Worm (Caenorhabditis elegans) whole organism, L3 larva: ENCODE measurements around the gene rga-3.

Source experiments
- R02D3.7 ChIP-seq: fragments of 150-350 bp; optimal IDR thresholded peaks from 2 replicates; lab custom pipeline; 2014; ENCODE audit warnings: missing biosample characterization, missing genetic modification characterization
- aly-2 ChIP-seq: fragments of 150-350 bp; optimal IDR thresholded peaks from 2 replicates; lab custom pipeline; 2014; ENCODE audit warnings: missing biosample characterization, missing genetic modification characterization
- ama-1 ChIP-seq: fragments of 150-350 bp; optimal IDR thresholded peaks from 2 replicates; lab custom pipeline; 2018
- ceh-16 ChIP-seq: sonication (generic microtip); optimal IDR thresholded peaks from 2 replicates; lab custom pipeline; 2017; ENCODE audit warnings: missing biosample characterization, missing genetic modification characterization
- ceh-28 ChIP-seq: fragments of 150-350 bp; optimal IDR thresholded peaks from 2 replicates; lab custom pipeline; 2014; ENCODE audit warnings: missing biosample characterization, missing genetic modification reagents, missing genetic modification characterization
- ceh-82 ChIP-seq: fragments of 150-350 bp; optimal IDR thresholded peaks from 2 replicates; lab custom pipeline; 2014; ENCODE audit warnings: missing biosample characterization, missing genetic modification characterization
- ceh-9 ChIP-seq: sonication (generic microtip); optimal IDR thresholded peaks from 2 replicates; lab custom pipeline; 2018; ENCODE audit warnings: missing biosample characterization, missing genetic modification characterization
- egl-27 ChIP-seq: sonication (generic microtip); optimal IDR thresholded peaks from 4 replicates; lab custom pipeline; 2017; ENCODE audit warnings: missing biosample characterization, missing genetic modification reagents, missing genetic modification characterization
- egl-5 ChIP-seq: fragments of 150-350 bp; optimal IDR thresholded peaks from 2 replicates; lab custom pipeline; 2017; ENCODE audit warnings: missing biosample characterization, missing genetic modification reagents, missing genetic modification characterization, inconsistent platforms
- elt-1 ChIP-seq: fragments of 150-350 bp; optimal IDR thresholded peaks from 2 replicates; lab custom pipeline; 2014; ENCODE audit warnings: missing biosample characterization, missing genetic modification characterization
- elt-2 ChIP-seq: sonication (generic microtip); optimal IDR thresholded peaks from 2 replicates; lab custom pipeline; 2016; ENCODE audit warnings: missing genetic modification reagents, mild to moderate bottlenecking, missing genetic modification characterization, missing compliant biosample characterization
- elt-3 ChIP-seq, 3 experiments: fragments of 150-350 bp in 1 of 3; sonication (generic microtip) in 2 of 3; optimal IDR thresholded peaks; 2 replicates in 2 of 3; 4 replicates in 1 of 3; lab custom pipeline; 2014 to 2017; ENCODE audit warnings: missing biosample characterization in 3 of 3, missing genetic modification characterization in 3 of 3
- eor-1 ChIP-seq, 2 experiments: fragments of 150-350 bp; optimal IDR thresholded peaks; 2 replicates each; lab custom pipeline; 2014 to 2018; ENCODE audit warnings: missing biosample characterization in 2 of 2, missing genetic modification characterization in 2 of 2
- fkh-10 ChIP-seq: sonication (generic microtip); optimal IDR thresholded peaks from 2 replicates; lab custom pipeline; 2017; ENCODE audit warnings: missing biosample characterization, missing genetic modification reagents, missing genetic modification characterization
- fkh-2 ChIP-seq: fragments of 150-350 bp; optimal IDR thresholded peaks from 2 replicates; lab custom pipeline; 2014; ENCODE audit warnings: missing biosample characterization, missing genetic modification reagents, missing genetic modification characterization
- fos-1 ChIP-seq: fragments of 150-350 bp; optimal IDR thresholded peaks from 2 replicates; lab custom pipeline; 2014; ENCODE audit warnings: missing biosample characterization, missing genetic modification characterization
- hmg-11 ChIP-seq: sonication (generic microtip); optimal IDR thresholded peaks from 2 replicates; lab custom pipeline; 2016; ENCODE audit warnings: missing genetic modification characterization, missing compliant biosample characterization
- jun-1 ChIP-seq: fragments of 150-350 bp; optimal IDR thresholded peaks from 2 replicates; lab custom pipeline; 2014; ENCODE audit warnings: missing biosample characterization, missing genetic modification reagents, missing genetic modification characterization
- lin-15B ChIP-seq: fragments of 150-350 bp; optimal IDR thresholded peaks from 2 replicates; lab custom pipeline; 2014; ENCODE audit warnings: missing biosample characterization, missing genetic modification characterization
- lin-39 ChIP-seq: fragments of 150-350 bp; optimal IDR thresholded peaks from 2 replicates; lab custom pipeline; 2018; ENCODE audit warnings: missing biosample characterization, missing genetic modification reagents, missing genetic modification characterization
- lsy-12 ChIP-seq: sonication (generic microtip); optimal IDR thresholded peaks from 2 replicates; lab custom pipeline; 2016; ENCODE audit warnings: mild to moderate bottlenecking, missing genetic modification characterization, missing compliant biosample characterization
- mdl-1 ChIP-seq: fragments of 150-350 bp; optimal IDR thresholded peaks from 2 replicates; lab custom pipeline; 2014; ENCODE audit warnings: missing biosample characterization, missing genetic modification characterization
- nhr-11 ChIP-seq: fragments of 150-350 bp; optimal IDR thresholded peaks from 2 replicates; lab custom pipeline; 2014; ENCODE audit warnings: missing biosample characterization, missing genetic modification characterization
- nhr-12 ChIP-seq: fragments of 150-350 bp; optimal IDR thresholded peaks from 2 replicates; lab custom pipeline; 2014; ENCODE audit warnings: missing biosample characterization, missing genetic modification characterization
- nhr-23 ChIP-seq: fragments of 150-350 bp; optimal IDR thresholded peaks from 2 replicates; lab custom pipeline; 2014; ENCODE audit warnings: missing biosample characterization, missing genetic modification reagents, missing genetic modification characterization
- nhr-237 ChIP-seq: fragments of 150-350 bp; optimal IDR thresholded peaks from 2 replicates; lab custom pipeline; 2014; ENCODE audit warnings: missing biosample characterization, missing genetic modification characterization
- nhr-25 ChIP-seq: sonication (generic microtip); optimal IDR thresholded peaks from 2 replicates; lab custom pipeline; 2017; ENCODE audit warnings: missing biosample characterization, missing genetic modification characterization
- nhr-28 ChIP-seq: fragments of 150-350 bp; optimal IDR thresholded peaks from 2 replicates; lab custom pipeline; 2014; ENCODE audit warnings: missing biosample characterization, missing genetic modification characterization
- nhr-43 ChIP-seq: sonication (generic microtip); optimal IDR thresholded peaks from 2 replicates; lab custom pipeline; 2016; ENCODE audit warnings: mild to moderate bottlenecking, missing genetic modification characterization, missing compliant biosample characterization; ENCODE audit not compliant: poor library complexity, severe bottlenecking
- nhr-67 ChIP-seq: fragments of 150-350 bp; optimal IDR thresholded peaks from 2 replicates; lab custom pipeline; 2014; ENCODE audit warnings: missing biosample characterization, missing genetic modification characterization
- nhr-76 ChIP-seq: fragments of 150-350 bp; sonication (generic microtip); optimal IDR thresholded peaks from 5 replicates; lab custom pipeline; 2014; ENCODE audit warnings: missing biosample characterization, missing genetic modification characterization
- nhr-77 ChIP-seq: fragments of 150-350 bp; optimal IDR thresholded peaks from 2 replicates; lab custom pipeline; 2014; ENCODE audit warnings: missing biosample characterization, missing genetic modification characterization
- pqm-1 ChIP-seq: fragments of 150-350 bp; optimal IDR thresholded peaks from 2 replicates; lab custom pipeline; 2017; ENCODE audit warnings: missing biosample characterization, missing genetic modification characterization, inconsistent platforms
- skn-1 ChIP-seq: fragments of 150-350 bp; optimal IDR thresholded peaks from 2 replicates; lab custom pipeline; 2014; ENCODE audit warnings: missing biosample characterization, missing genetic modification characterization
- snpc-4 ChIP-seq: fragments of 150-350 bp; optimal IDR thresholded peaks from 2 replicates; lab custom pipeline; 2014; ENCODE audit warnings: missing biosample characterization, missing genetic modification characterization
- tbx-2 ChIP-seq: sonication (generic microtip); optimal IDR thresholded peaks from 2 replicates; lab custom pipeline; 2016; ENCODE audit warnings: mild to moderate bottlenecking, missing genetic modification characterization, missing compliant biosample characterization
- unc-39 ChIP-seq: sonication (generic microtip); optimal IDR thresholded peaks from 4 replicates; lab custom pipeline; 2017; ENCODE audit warnings: missing biosample characterization, missing genetic modification characterization
- zag-1 ChIP-seq: fragments of 150-350 bp; optimal IDR thresholded peaks from 2 replicates; lab custom pipeline; 2014; ENCODE audit warnings: missing biosample characterization, missing genetic modification characterization
- ztf-4 ChIP-seq: fragments of 150-350 bp; optimal IDR thresholded peaks from 2 replicates; lab custom pipeline; 2014; ENCODE audit warnings: missing biosample characterization, missing genetic modification characterization

Gene rga-3

ce11 chrV:5695635-5696034 lies 22.1 kb upstream of the rga-3 start:
- no peak for TF ChIP-seq lin-15B (tag; lab: Kevin White, UChicago)
- TF ChIP-seq nhr-11 (tag; lab: Kevin White, UChicago) = no peak
- TF ChIP-seq ceh-9 (tag; lab: Kevin White, UChicago) = no peak
- no peak for TF ChIP-seq unc-39 (tag; lab: Kevin White, UChicago)
- no peak for TF ChIP-seq nhr-12
- no peak for TF ChIP-seq hmg-11
- no peak for TF ChIP-seq elt-1 (tag; lab: Kevin White, UChicago)
- no peak for TF ChIP-seq nhr-23 (tag; lab: Kevin White, UChicago)
- no peak for TF ChIP-seq nhr-76
- no peak for TF ChIP-seq elt-3 (tag; optimal IDR thresholded peaks at IDR 0.05; lab: Kevin White, UChicago)
- TF ChIP-seq nhr-67 (tag; lab: Kevin White, UChicago) = no peak
- TF ChIP-seq egl-27 = no peak
- TF ChIP-seq ceh-28 (tag; lab: Kevin White, UChicago) = no peak
- TF ChIP-seq ama-1 (lab: Kevin White, UChicago) = no peak
- TF ChIP-seq R02D3.7 (tag; lab: Kevin White, UChicago) = no peak

ce11 chrV:5696177-5696576 lies 21.5 kb upstream of the rga-3 start:
- no peak for TF ChIP-seq ceh-82 (tag; lab: Kevin White, UChicago)
- TF ChIP-seq zag-1 = no peak
- TF ChIP-seq egl-5 (tag; lab: Kevin White, UChicago) = no peak
- TF ChIP-seq pqm-1 (tag; lab: Kevin White, UChicago) = peak; percentile 30
- no peak for TF ChIP-seq unc-39 (tag; lab: Kevin White, UChicago)
- no peak for TF ChIP-seq fkh-2 (tag; lab: Kevin White, UChicago)
- no peak for TF ChIP-seq nhr-11 (tag; lab: Kevin White, UChicago)
- TF ChIP-seq skn-1 = no peak
- peak; percentile 45 for TF ChIP-seq elt-2 (tag; lab: Kevin White, UChicago)
- no peak for TF ChIP-seq egl-27
- TF ChIP-seq nhr-237 (tag; lab: Kevin White, UChicago) = no peak
- no peak for TF ChIP-seq R02D3.7 (tag; lab: Kevin White, UChicago)
- TF ChIP-seq lsy-12 (tag; lab: Kevin White, UChicago) = no peak
- TF ChIP-seq nhr-43 = no peak
- no peak for TF ChIP-seq ztf-4 (tag; lab: Kevin White, UChicago)
- TF ChIP-seq nhr-25 (tag; lab: Kevin White, UChicago) = no peak
- TF ChIP-seq elt-1 (tag; lab: Kevin White, UChicago) = no peak

ce11 chrV:5697581-5697980 lies 20.1 kb upstream of the rga-3 start:
- TF ChIP-seq snpc-4 (tag; lab: Kevin White, UChicago) (no peak), mdl-1 (tag; lab: Kevin White, UChicago) (no peak), nhr-28 (tag; lab: Kevin White, UChicago) (no peak), ceh-28 (tag; lab: Kevin White, UChicago) (peak; percentile 7), elt-3 (tag; optimal IDR thresholded peaks at IDR 0.05; lab: Kevin White, UChicago) (peak in 1 of 3 experiments; percentile 39), nhr-43 (no peak), nhr-23 (tag; lab: Kevin White, UChicago) (peak; percentile 24), egl-5 (tag; lab: Kevin White, UChicago) (no peak), egl-27 (no peak), ceh-9 (tag; lab: Kevin White, UChicago) (no peak), ceh-16 (tag; lab: Kevin White, UChicago) (no peak), lin-39 (tag; lab: Kevin White, UChicago) (no peak), elt-1 (tag; lab: Kevin White, UChicago) (no peak), nhr-77 (tag; lab: Kevin White, UChicago) (no peak), tbx-2 (tag; lab: Kevin White, UChicago) (no peak), zag-1 (no peak), fkh-10 (GFP tag; lab: Kevin White, UChicago) (no peak), R02D3.7 (tag; lab: Kevin White, UChicago) (no peak), jun-1 (no peak), fos-1 (no peak), pqm-1 (tag; lab: Kevin White, UChicago) (no peak), eor-1 (tag; optimal IDR thresholded peaks at IDR 0.05; lab: Kevin White, UChicago) (no peak), nhr-11 (tag; lab: Kevin White, UChicago) (no peak), nhr-25 (tag; lab: Kevin White, UChicago) (no peak), aly-2 (tag; lab: Kevin White, UChicago) (no peak), skn-1 (no peak)
